Fruit fly (Drosophila melanogaster): ENCODE results near the gene Nup93-2.
A peak's percentile ranks its signal among the peaks of the same experiment; 100 is the strongest.

Nup93-2 gene

DNA sequence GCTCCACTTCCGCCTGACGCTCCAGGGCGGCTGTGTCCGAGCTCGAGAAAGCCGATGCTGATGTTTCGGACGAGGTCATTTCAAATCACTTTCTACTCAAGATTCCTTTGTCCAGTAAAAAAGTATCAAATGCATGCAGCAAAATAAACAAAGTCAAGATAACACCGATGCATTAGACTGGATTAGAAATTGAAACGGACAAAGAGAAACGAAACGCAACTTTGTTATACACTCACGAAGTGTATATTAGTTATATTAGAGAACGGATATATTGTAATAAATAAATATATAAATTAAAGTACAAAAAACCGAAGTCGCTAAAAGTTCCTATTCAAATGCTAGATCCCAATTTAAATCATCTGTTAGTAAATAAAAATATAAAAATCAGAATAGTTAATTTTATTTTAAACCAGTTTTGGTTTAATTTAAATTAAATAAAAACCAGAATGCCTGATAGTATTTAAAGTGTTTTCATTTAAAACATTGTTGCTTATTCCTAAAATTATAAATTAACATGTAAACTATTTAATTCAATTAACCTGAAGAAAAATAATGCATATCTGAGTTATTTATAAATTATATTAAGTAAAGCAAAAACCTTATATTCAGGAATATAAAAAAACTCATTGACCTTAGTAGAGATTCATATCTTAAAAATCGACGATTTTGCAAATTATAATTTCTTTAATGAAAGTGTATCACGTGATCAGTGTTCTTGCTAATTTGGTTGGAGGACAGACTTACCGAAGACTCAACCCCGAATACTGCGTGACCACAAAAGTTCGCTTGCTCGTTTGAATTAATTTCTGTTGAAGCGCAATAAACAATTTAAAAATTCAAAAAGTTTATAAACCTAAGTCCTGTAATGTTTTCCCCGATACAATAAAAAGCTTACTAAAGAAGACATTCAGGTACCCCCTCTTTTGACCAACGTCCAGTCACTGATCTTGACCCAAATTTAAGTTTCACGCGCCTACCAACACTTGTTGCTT is 4.1 kb downstream of the Nup93-2 start, which contains the start of gene Dph2 (continued):
- TF ChIP-seq tll (GFP tag; optimal IDR thresholded peaks at IDR 0.05) = no peak
- peak; percentile 40 for TF ChIP-seq CG7556 (GFP tag; optimal IDR thresholded peaks at IDR 0.05)
- peak; percentile 59; the same call in 1 of the 2 replicates for TF ChIP-seq Nf-YA (GFP tag; IDR thresholded peaks at IDR 0.05)
- no peak for TF ChIP-seq CG8478 (optimal IDR thresholded peaks at IDR 0.05)
- TF ChIP-seq CG1792 (GFP tag; optimal IDR thresholded peaks at IDR 0.05) = no peak
- TF ChIP-seq CG9932 (GFP tag; IDR thresholded peaks at IDR 0.05) = peak; percentile 83
- peak; percentile 35 for TF ChIP-seq Antp (GFP tag; optimal IDR thresholded peaks at IDR 0.05)
- TF ChIP-seq CG18011 (GFP tag; optimal IDR thresholded peaks at IDR 0.05) = no peak
- TF ChIP-seq YL-1 (GFP tag; optimal IDR thresholded peaks at IDR 0.05) = peak; percentile 25
- peak; percentile 89 for TF ChIP-seq CG3995 (GFP tag; optimal IDR thresholded peaks at IDR 0.05)
- TF ChIP-seq CG8388 (GFP tag; optimal IDR thresholded peaks at IDR 0.05) = peak; percentile 78
- TF ChIP-seq CG14014 (GFP tag; IDR thresholded peaks at IDR 0.05) = peak; percentile 71
- TF ChIP-seq Aef1 (GFP tag; IDR thresholded peaks at IDR 0.05) = peak; percentile 83
- TF ChIP-seq pum (GFP tag; optimal IDR thresholded peaks at IDR 0.05) = peak; percentile 30
- peak; percentile 25 for TF ChIP-seq Side (GFP tag; optimal IDR thresholded peaks at IDR 0.05)
- TF ChIP-seq CG10979 (tag; optimal IDR thresholded peaks at IDR 0.05) = peak; percentile 76
- TF ChIP-seq CG10274 (GFP tag; optimal IDR thresholded peaks at IDR 0.05) = no peak
- no peak for TF ChIP-seq CG1832 (GFP tag; optimal IDR thresholded peaks at IDR 0.05)
- TF ChIP-seq Vsx1 (GFP tag; optimal IDR thresholded peaks at IDR 0.05) = no peak
- TF ChIP-seq CG4404 (GFP tag; IDR thresholded peaks at IDR 0.05) = peak; percentile 33; the same call in 1 of the 2 replicates
- TF ChIP-seq CG10543 (GFP tag; optimal IDR thresholded peaks at IDR 0.05) = peak; percentile 42
- no peak for TF ChIP-seq CG3838 (GFP tag; optimal IDR thresholded peaks at IDR 0.05)
- TF ChIP-seq gfzf (GFP tag; optimal IDR thresholded peaks at IDR 0.05) = peak; percentile 61
- TF ChIP-seq HLHmδ (GFP tag; optimal IDR thresholded peaks at IDR 0.05) = no peak
- TF ChIP-seq knrl (GFP tag; IDR thresholded peaks at IDR 0.05; ENCODE audit: partially characterized antibody) = no peak; the same call in 2 of the 3 replicates
- TF ChIP-seq Dfd (GFP tag; optimal IDR thresholded peaks at IDR 0.05) = no peak
- no peak for TF ChIP-seq Optix (GFP tag; IDR thresholded peaks at IDR 0.05)
- peak; percentile 99 for TF ChIP-seq D19A (tag; optimal IDR thresholded peaks at IDR 0.05)
- peak; percentile 74 for TF ChIP-seq gsb-n (tag; optimal IDR thresholded peaks at IDR 0.05)
- TF ChIP-seq NC2β (GFP tag; optimal IDR thresholded peaks at IDR 0.05) = no peak
- TF ChIP-seq CG11398 (GFP tag; optimal IDR thresholded peaks at IDR 0.05) = no peak
- no peak for TF ChIP-seq ash1 (GFP tag; optimal IDR thresholded peaks at IDR 0.05)
- TF ChIP-seq MTF-1 (GFP tag; optimal IDR thresholded peaks at IDR 0.05; ENCODE audit: borderline replicate concordance) = peak; percentile 30
- no peak for TF ChIP-seq HLH4C (GFP tag; IDR thresholded peaks at IDR 0.05; ENCODE audit: partially characterized antibody)
- peak; percentile 65 for TF ChIP-seq CG11696 (GFP tag; IDR thresholded peaks at IDR 0.05)
- no peak for TF ChIP-seq Lpt (GFP tag; optimal IDR thresholded peaks at IDR 0.05)
- no peak for TF ChIP-seq Stat92E (GFP tag; optimal IDR thresholded peaks at IDR 0.05)
- TF ChIP-seq Fer1 (GFP tag; optimal IDR thresholded peaks at IDR 0.05) = peak; percentile 54
- peak; percentile 18; the same call in 1 of the 2 replicates for TF ChIP-seq Taf1 (GFP tag; IDR thresholded peaks at IDR 0.05)
- TF ChIP-seq CG42726 (GFP tag; IDR thresholded peaks at IDR 0.05; ENCODE audit: partially characterized antibody) = 0 out of 2 replicates have a peak, but pooled peaks have one; percentile 57
- peak; percentile 91 for TF ChIP-seq CG8924 (tag; optimal IDR thresholded peaks at IDR 0.05)
- TF ChIP-seq CG34376 (GFP tag; optimal IDR thresholded peaks at IDR 0.05) = peak; percentile 17
- peak; percentile 56 for TF ChIP-seq trem (tag; optimal IDR thresholded peaks at IDR 0.05)
- peak; percentile 93 for TF ChIP-seq slbo (GFP tag; IDR thresholded peaks at IDR 0.05)
- TF ChIP-seq ken (GFP tag; IDR thresholded peaks at IDR 0.05) = peak; percentile 74
- TF ChIP-seq Hand (GFP tag; optimal IDR thresholded peaks at IDR 0.05) = no peak
- peak; percentile 58 for TF ChIP-seq pzg (GFP tag; optimal IDR thresholded peaks at IDR 0.05)

All from whole organism, embryonic.